Fruit fly (Drosophila melanogaster): ENCODE data around the gene if.

DNA sequence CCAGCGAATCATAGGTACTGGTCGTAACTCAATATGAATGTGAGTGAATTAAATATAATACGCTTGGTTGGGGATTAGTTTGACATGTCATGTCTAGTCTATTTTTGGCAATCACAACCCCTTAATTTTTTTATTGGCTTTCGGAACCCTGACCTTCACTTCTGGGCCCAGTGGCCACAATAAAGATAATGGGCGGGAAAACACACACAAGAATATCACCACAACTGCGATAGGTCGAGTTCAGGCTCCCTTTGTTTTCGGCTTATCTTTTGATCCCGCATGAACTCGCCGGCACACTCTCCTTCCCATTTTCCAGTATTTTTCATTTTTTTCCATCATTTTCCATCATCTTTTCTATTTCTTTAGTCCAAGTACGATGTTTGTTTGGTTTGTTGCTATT is 35.0 kb upstream of the if start:
- TF ChIP-seq CG5245 (GFP tag; optimal IDR thresholded peaks at IDR 0.05) = no peak
- TF ChIP-seq Dp (GFP tag; optimal IDR thresholded peaks at IDR 0.05) = no peak
- TF ChIP-seq Spps (tag; optimal IDR thresholded peaks at IDR 0.05) = no peak
- TF ChIP-seq lov (optimal IDR thresholded peaks at IDR 0.05) = no peak
- TF ChIP-seq lov (GFP tag; IDR thresholded peaks at IDR 0.05) = no peak
- no peak for TF ChIP-seq CG14710 (tag; optimal IDR thresholded peaks at IDR 0.05)
- no peak for TF ChIP-seq TFAM (GFP tag; optimal IDR thresholded peaks at IDR 0.05)
- no peak for TF ChIP-seq Dll (GFP tag; IDR thresholded peaks at IDR 0.05; ENCODE audit: partially characterized antibody)
- TF ChIP-seq CG14667 (GFP tag; IDR thresholded peaks at IDR 0.05) = no peak
